Worm (Caenorhabditis elegans): ENCODE results near the gene ttr-21.

DNA sequence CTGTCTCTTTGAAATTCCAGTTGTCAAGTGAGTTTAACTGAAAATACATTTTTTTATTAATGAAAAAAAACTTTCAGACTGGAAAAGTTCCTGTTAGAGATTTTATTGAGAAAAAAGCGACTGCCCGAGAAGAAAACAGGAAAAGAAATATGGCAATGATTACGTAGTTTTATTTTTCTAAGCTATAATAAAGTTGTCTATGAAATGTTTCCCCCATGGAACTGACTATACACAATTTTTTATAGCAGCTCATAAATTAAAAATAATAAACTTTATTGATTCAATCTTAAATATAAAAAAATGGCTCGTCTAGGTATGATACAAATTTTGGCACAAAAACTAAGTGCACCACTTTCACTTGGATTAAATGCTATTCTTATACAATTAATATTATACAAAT, 48.3 kb upstream of the ttr-21 start, which contains the start of gene C06B3.1:
- no peak for TF ChIP-seq sox-4 (tag; optimal IDR thresholded peaks at IDR 0.05)
- no peak for TF ChIP-seq unc-42 (tag; optimal IDR thresholded peaks at IDR 0.05)
- TF ChIP-seq ref-2 (tag; optimal IDR thresholded peaks at IDR 0.05): no peak
- no peak for TF ChIP-seq ama-1 (optimal IDR thresholded peaks at IDR 0.05)
- no peak for TF ChIP-seq tbx-2 (tag; optimal IDR thresholded peaks at IDR 0.05)
- no peak for TF ChIP-seq ceh-18 (tag; optimal IDR thresholded peaks at IDR 0.05)
- no peak for TF ChIP-seq dmd-4 (tag; optimal IDR thresholded peaks at IDR 0.05; ENCODE audit: borderline replicate concordance)
- TF ChIP-seq ceh-24 (tag; optimal IDR thresholded peaks at IDR 0.05): no peak
- no peak for TF ChIP-seq pag-3 (tag; optimal IDR thresholded peaks at IDR 0.05; ENCODE audit: borderline replicate concordance)
- TF ChIP-seq fkh-6 (tag; optimal IDR thresholded peaks at IDR 0.05): no peak
- TF ChIP-seq unc-3 (GFP tag; conservative IDR thresholded peaks at IDR 0.05): no peak
- no peak for TF ChIP-seq unc-3 (tag; optimal IDR thresholded peaks at IDR 0.05)
- TF ChIP-seq lin-11 (tag; optimal IDR thresholded peaks at IDR 0.05): no peak

Measured in whole organism, late embryonic.